Fruit fly (Drosophila melanogaster) whole organism, embryonic: ENCODE results near the gene P58IPK.

ENCODE experiments used
- ATbp ChIP-seq: fragments of 200-800 bp; sonication (Bioruptor generic); optimal IDR thresholded peaks from 2 replicates; lab custom pipeline; 2017; ENCODE audit warnings: missing biosample characterization, mild to moderate bottlenecking, missing genetic modification characterization, missing genetic modification reagents
- CG1024 ChIP-seq: fragments of 200-800 bp; sonication (Bioruptor generic); IDR thresholded peaks from 2 replicates; pipeline ENCODE4 v1.3.6; 2022; ENCODE audit warnings: missing biosample characterization, missing genetic modification characterization
- CG11560 ChIP-seq: fragments of 200-800 bp; sonication (Bioruptor generic); IDR thresholded peaks from 3 replicates; pipeline ENCODE4 v1.3.6; 2022; ENCODE audit warnings: missing biosample characterization, missing genetic modification characterization
- CG12219 ChIP-seq: fragments of 200-800 bp; sonication (Bioruptor generic); optimal IDR thresholded peaks from 3 replicates; lab custom pipeline; 2018; ENCODE audit warnings: missing biosample characterization, mild to moderate bottlenecking, missing genetic modification characterization
- CG12744 ChIP-seq: fragments of 200-800 bp; sonication (Bioruptor generic); optimal IDR thresholded peaks from 2 replicates; lab custom pipeline; 2016; ENCODE audit warnings: missing biosample characterization, missing genetic modification characterization
- CG14014 ChIP-seq: fragments of 200-800 bp; sonication (Bioruptor generic); IDR thresholded peaks from 2 replicates; pipeline ENCODE4 v1.3.6; 2022; ENCODE audit warnings: missing biosample characterization, missing genetic modification characterization
- CG15514 ChIP-seq: fragments of 200-800 bp; sonication (Bioruptor generic); optimal IDR thresholded peaks from 3 replicates; lab custom pipeline; 2017; ENCODE audit warnings: missing biosample characterization, missing genetic modification characterization, mild to moderate bottlenecking, moderate library complexity, missing genetic modification reagents
- CG1832 ChIP-seq: fragments of 200-800 bp; sonication (Bioruptor generic); optimal IDR thresholded peaks from 2 replicates; lab custom pipeline; 2017; ENCODE audit warnings: missing biosample characterization, mild to moderate bottlenecking, missing genetic modification characterization, inconsistent platforms
- CG18619 ChIP-seq: fragments of 200-800 bp; sonication (Bioruptor generic); optimal IDR thresholded peaks from 3 replicates; lab custom pipeline; 2017; ENCODE audit warnings: missing biosample characterization, mild to moderate bottlenecking, missing genetic modification characterization
- CG2120 ChIP-seq: fragments of 200-800 bp; sonication (Bioruptor generic); optimal IDR thresholded peaks from 3 replicates; lab custom pipeline; 2016; ENCODE audit warnings: missing biosample characterization, missing genetic modification characterization
- CG2199 ChIP-seq: fragments of 200-800 bp; sonication (Bioruptor generic); IDR thresholded peaks from 3 replicates; pipeline ENCODE4 v1.3.6; 2022; ENCODE audit warnings: missing biosample characterization, missing genetic modification characterization
- CG32767 ChIP-seq: fragments of 200-800 bp; sonication (Bioruptor generic); IDR thresholded peaks from 2 replicates; pipeline ENCODE4 v1.3.6; 2022; ENCODE audit warnings: missing biosample characterization, missing genetic modification characterization
- CG34224 ChIP-seq: fragments of 200-800 bp; sonication (Bioruptor generic); IDR thresholded peaks from 3 replicates; pipeline ENCODE4 v1.3.6; 2022; ENCODE audit warnings: missing biosample characterization, missing genetic modification characterization; ENCODE audit not compliant: partially characterized antibody
- CG3726 ChIP-seq: fragments of 200-800 bp; sonication (Bioruptor generic); IDR thresholded peaks from 3 replicates; pipeline ENCODE4, ENCODE4 v1.3.6; 2022; ENCODE audit warnings: missing biosample characterization, missing genetic modification characterization
- CG4404 ChIP-seq: fragments of 200-800 bp; sonication (Bioruptor generic); IDR thresholded peaks from 2 replicates; pipeline ENCODE4 v1.3.6; 2022; ENCODE audit warnings: missing biosample characterization, missing genetic modification characterization
- CG4424 ChIP-seq: fragments of 200-800 bp; sonication (Bioruptor generic); optimal IDR thresholded peaks from 3 replicates; lab custom pipeline; 2016; ENCODE audit warnings: missing biosample characterization, missing genetic modification characterization
- CG5180 ChIP-seq: fragments of 200-800 bp; sonication (Bioruptor generic); optimal IDR thresholded peaks from 3 replicates; lab custom pipeline; 2017; ENCODE audit warnings: missing biosample characterization, missing genetic modification characterization, mild to moderate bottlenecking, moderate library complexity, missing genetic modification reagents
- CG7745 ChIP-seq: fragments of 200-800 bp; sonication (Bioruptor generic); optimal IDR thresholded peaks from 2 replicates; lab custom pipeline; 2018; ENCODE audit warnings: missing biosample characterization, mild to moderate bottlenecking, missing genetic modification characterization, moderate library complexity
- CG9215 ChIP-seq: fragments of 200-800 bp; sonication (Bioruptor generic); IDR thresholded peaks from 2 replicates; pipeline ENCODE4 v1.3.6; 2022; ENCODE audit warnings: missing biosample characterization, missing genetic modification characterization
- Ets65A ChIP-seq: fragments of 200-800 bp; sonication (Bioruptor generic); peaks from one replicate; lab custom pipeline; 2016; ENCODE audit warnings: missing biosample characterization, missing genetic modification characterization
- Fer2 ChIP-seq: fragments of 200-800 bp; sonication (Bioruptor generic); optimal IDR thresholded peaks from 2 replicates; lab custom pipeline; 2018; ENCODE audit warnings: missing biosample characterization, mild to moderate bottlenecking, missing genetic modification characterization, moderate library complexity
- H2.0 ChIP-seq: fragments of 200-800 bp; sonication (Bioruptor generic); IDR thresholded peaks from 2 replicates; pipeline ENCODE4 v1.3.6; 2022; ENCODE audit warnings: missing biosample characterization, missing genetic modification characterization
- Hr3 ChIP-seq: fragments of 200-800 bp; sonication (Bioruptor generic); optimal IDR thresholded peaks from 3 replicates; lab custom pipeline; 2016; ENCODE audit warnings: missing biosample characterization, missing genetic modification characterization
- Hr39 ChIP-seq: fragments of >200 bp; optimal IDR thresholded peaks from 2 replicates; lab custom pipeline; 2017
- Jarid2 ChIP-seq: fragments of 200-800 bp; sonication (Bioruptor generic); optimal IDR thresholded peaks from 3 replicates; lab custom pipeline; 2017; ENCODE audit warnings: mild to moderate bottlenecking, missing biosample characterization, missing genetic modification reagents, missing genetic modification characterization
- Mrtf ChIP-seq: fragments of 200-800 bp; sonication (Bioruptor generic); IDR thresholded peaks from 3 replicates; pipeline ENCODE4 v1.3.6; 2022; ENCODE audit warnings: missing biosample characterization, missing genetic modification characterization
- NfI ChIP-seq: fragments of 200-800 bp; sonication (Bioruptor generic); optimal IDR thresholded peaks from 3 replicates; lab custom pipeline; 2018; ENCODE audit warnings: missing biosample characterization, mild to moderate bottlenecking, missing genetic modification characterization, moderate library complexity
- Ptx1 ChIP-seq: fragments of 200-800 bp; sonication (Bioruptor generic); IDR thresholded peaks from 2 replicates; pipeline ENCODE4 v1.3.6; 2022; ENCODE audit warnings: missing biosample characterization, missing genetic modification characterization
- Scr ChIP-seq: fragments of 200-800 bp; sonication (Bioruptor generic); IDR thresholded peaks from 2 replicates; pipeline ENCODE4 v1.3.6; 2022; ENCODE audit warnings: missing biosample characterization, missing genetic modification characterization; ENCODE audit not compliant: partially characterized antibody
- Sry-β ChIP-seq: fragments of 200-800 bp; sonication (Bioruptor generic); optimal IDR thresholded peaks from 2 replicates; lab custom pipeline; 2018; ENCODE audit warnings: missing biosample characterization, mild to moderate bottlenecking, missing genetic modification characterization, moderate library complexity
- Ssrp ChIP-seq: fragments of 200-800 bp; sonication (Bioruptor generic); optimal IDR thresholded peaks from 2 replicates; lab custom pipeline; 2018; ENCODE audit warnings: missing biosample characterization, mild to moderate bottlenecking, missing genetic modification characterization, moderate library complexity
- ap ChIP-seq: fragments of 200-800 bp; sonication (Bioruptor generic); IDR thresholded peaks from 2 replicates; pipeline ENCODE4 v1.3.6; 2022; ENCODE audit warnings: missing biosample characterization, missing genetic modification characterization
- ase ChIP-seq: fragments of 200-800 bp; sonication (Bioruptor generic); IDR thresholded peaks from 3 replicates; pipeline ENCODE4 v1.3.6; 2022; ENCODE audit warnings: missing biosample characterization, missing genetic modification characterization
- bsh ChIP-seq, 2 experiments: fragments of 200-800 bp; sonication (Bioruptor generic); optimal IDR thresholded peaks; 2 replicates each; lab custom pipeline; 2017 to 2018; ENCODE audit warnings: mild to moderate bottlenecking in 2 of 2, missing biosample characterization in 2 of 2, missing genetic modification characterization in 2 of 2, moderate library complexity in 1 of 2
- croc ChIP-seq: fragments of 200-800 bp; sonication (Bioruptor generic); conservative IDR thresholded peaks from 3 replicates; pipeline ENCODE4 v1.3.6; 2022; ENCODE audit warnings: missing biosample characterization, missing genetic modification characterization
- danr ChIP-seq: fragments of 200-800 bp; sonication (Bioruptor generic); IDR thresholded peaks from 2 replicates; pipeline ENCODE4 v1.3.6; 2022; ENCODE audit warnings: missing biosample characterization, missing genetic modification characterization
- emc ChIP-seq: fragments of 200-800 bp; sonication (Bioruptor generic); optimal IDR thresholded peaks from 2 replicates; lab custom pipeline; 2016; ENCODE audit warnings: missing biosample characterization, missing genetic modification characterization
- eve ChIP-seq, 2 experiments: fragments of >200 bp; optimal IDR thresholded peaks; 2 replicates each; lab custom pipeline; 2017; ENCODE audit warnings: missing biosample characterization in 2 of 2, missing genetic modification characterization in 2 of 2
- fd3F ChIP-seq: fragments of 200-800 bp; sonication (Bioruptor generic); optimal IDR thresholded peaks from 2 replicates; lab custom pipeline; 2018; ENCODE audit warnings: missing biosample characterization, mild to moderate bottlenecking, missing genetic modification characterization, moderate library complexity
- knrl ChIP-seq: fragments of 200-800 bp; sonication (Bioruptor generic); IDR thresholded peaks from 3 replicates; pipeline ENCODE4 v1.3.6; 2022; ENCODE audit warnings: missing biosample characterization, missing genetic modification characterization; ENCODE audit not compliant: partially characterized antibody
- pan ChIP-seq, 4 experiments: fragments of >200 bp in 3 of 4; fragments of 200-800 bp in 1 of 4; sonication (Bioruptor generic) in 1 of 4; optimal IDR thresholded peaks in 3 of 4; IDR thresholded peaks in 1 of 4; 2 replicates each; pipeline versions ENCODE4 v1.3.6 to Lab custom; 2017 to 2022; ENCODE audit warnings: missing biosample characterization in 2 of 4, missing genetic modification characterization in 2 of 4, mixed read lengths in 1 of 4
- slbo ChIP-seq: fragments of 200-800 bp; sonication (Bioruptor generic); IDR thresholded peaks from 2 replicates; pipeline ENCODE4 v1.3.6; 2022; ENCODE audit warnings: missing biosample characterization, missing genetic modification characterization
- stwl ChIP-seq: fragments of 200-800 bp; sonication (Bioruptor generic); optimal IDR thresholded peaks from 3 replicates; lab custom pipeline; 2018; ENCODE audit warnings: missing biosample characterization, mild to moderate bottlenecking, missing genetic modification characterization, moderate library complexity
- sug ChIP-seq: fragments of 200-800 bp; optimal IDR thresholded peaks from 2 replicates; lab custom pipeline; 2019; ENCODE audit warnings: missing biosample characterization, mild to moderate bottlenecking, missing genetic modification characterization, moderate library complexity
- tin ChIP-seq: fragments of 200-800 bp; sonication (Bioruptor generic); optimal IDR thresholded peaks from 3 replicates; lab custom pipeline; 2016; ENCODE audit warnings: missing biosample characterization, missing genetic modification characterization
- tup ChIP-seq: fragments of 200-800 bp; sonication (Bioruptor generic); optimal IDR thresholded peaks from 2 replicates; lab custom pipeline; 2016; ENCODE audit warnings: missing biosample characterization, mild to moderate bottlenecking, missing genetic modification characterization, moderate library complexity
- vnd ChIP-seq: fragments of 200-800 bp; sonication (Bioruptor generic); IDR thresholded peaks from 3 replicates; pipeline ENCODE4 v1.3.6; 2022; ENCODE audit warnings: missing biosample characterization, missing genetic modification characterization; ENCODE audit not compliant: partially characterized antibody
- yki ChIP-seq: fragments of >200 bp; optimal IDR thresholded peaks from 3 replicates; lab custom pipeline; 2018
- zfh1 ChIP-seq: fragments of 200-800 bp; sonication (Bioruptor generic); IDR thresholded peaks from 3 replicates; pipeline ENCODE4 v1.3.6; 2022; ENCODE audit warnings: missing biosample characterization, missing genetic modification characterization

P58IPK gene

DNA sequence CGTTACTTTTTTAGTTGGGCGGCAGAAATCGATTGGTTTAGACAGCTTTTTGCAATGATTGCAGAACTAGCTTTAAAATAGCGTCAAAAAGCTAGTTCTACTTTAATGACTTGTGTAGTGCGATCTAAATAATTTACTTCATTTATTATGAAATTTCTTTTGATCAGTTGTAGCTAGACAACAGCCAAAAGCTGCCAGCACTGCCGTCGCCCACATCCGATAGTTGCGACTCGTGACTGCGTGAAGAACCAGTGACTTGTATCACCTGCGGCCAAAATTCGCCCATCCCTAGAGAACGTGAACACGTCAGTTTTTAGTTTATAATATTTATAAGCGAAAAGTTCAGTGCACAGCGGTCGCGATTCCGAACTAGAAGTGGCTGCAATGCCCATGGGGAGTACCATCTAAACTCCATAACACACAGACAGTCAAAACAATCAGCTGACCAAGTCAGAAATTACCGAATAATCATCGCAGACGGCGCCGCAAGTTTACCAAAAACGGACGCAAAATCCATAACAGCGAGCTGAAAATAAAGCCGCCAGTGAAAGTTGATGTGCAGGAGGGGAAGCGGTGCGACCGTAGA lies at the start of gene P58IPK (continued):
- TF ChIP-seq zfh1 (GFP tag; lab: Robert Waterston, UW) (peak; percentile 75; the same call in 2 of the 3 replicates), pan (optimal IDR thresholded peaks at IDR 0.05; lab: Kevin White, UChicago) (no peak), pan (GFP tag; optimal IDR thresholded peaks at IDR 0.05 in 1 of 2, IDR thresholded peaks at IDR 0.05 in 1 of 2) (peak in 1 of 2 experiments; percentile 44), CG14014 (GFP tag; lab: Robert Waterston, UW) (peak; percentile 56), CG2120 (GFP tag; lab: Kevin White, UChicago) (peak; percentile 87), Ptx1 (GFP tag; lab: Robert Waterston, UW) (peak; percentile 52), emc (GFP tag; lab: Kevin White, UChicago) (no peak), CG12744 (GFP tag; lab: Kevin White, UChicago) (peak; percentile 72), CG4404 (GFP tag; lab: Robert Waterston, UW) (peak; percentile 50; the same call in 1 of the 2 replicates), sug (tag; lab: Kevin White, UChicago) (peak; percentile 71), CG18619 (GFP tag; lab: Kevin White, UChicago) (peak; percentile 31), knrl (GFP tag; lab: Robert Waterston, UW) (peak; percentile 96), danr (GFP tag; lab: Robert Waterston, UW) (no peak), Jarid2 (GFP tag; lab: Kevin White, UChicago) (peak; percentile 40), H2.0 (GFP tag; lab: Robert Waterston, UW) (peak; percentile 59), CG3726 (GFP tag; lab: Robert Waterston, UW) (peak; percentile 59; the same call in 1 of the 3 replicates), CG9215 (GFP tag; lab: Robert Waterston, UW) (peak; percentile 65), Ets65A (GFP tag; lab: Kevin White, UChicago) (peak; percentile 98), stwl (tag; lab: Kevin White, UChicago) (peak; percentile 55), Hr39 (lab: Kevin White, UChicago) (no peak), vnd (GFP tag; lab: Robert Waterston, UW) (peak; percentile 90), CG7745 (tag; lab: Kevin White, UChicago) (no peak), NfI (GFP tag; lab: Kevin White, UChicago) (peak; percentile 65), CG34224 (GFP tag; lab: Robert Waterston, UW) (peak; percentile 92), Ssrp (tag; lab: Kevin White, UChicago) (peak; percentile 38), yki (lab: Kevin White, UChicago) (no peak), Sry-β (GFP tag; lab: Kevin White, UChicago) (peak; percentile 98), ap (GFP tag; lab: Robert Waterston, UW) (0 out of 2 replicates have a peak, but pooled peaks have one; percentile 9), CG5180 (GFP tag; lab: Kevin White, UChicago) (no peak), CG1024 (no peak), ase (0 out of 3 replicates have a peak, but pooled peaks have one; percentile 11), Scr (peak; percentile 92), tin (GFP tag; lab: Kevin White, UChicago) (peak; percentile 69), fd3F (GFP tag; lab: Kevin White, UChicago) (no peak), CG2199 (GFP tag; lab: Robert Waterston, UW) (0 out of 3 replicates have a peak, but pooled peaks have one; percentile 45), CG32767 (no peak), CG1832 (GFP tag; lab: Kevin White, UChicago) (no peak), CG4424 (peak; percentile 51), croc (peak; percentile 16; the same call in 1 of the 3 replicates), Fer2 (tag; lab: Kevin White, UChicago) (no peak), Mrtf (GFP tag; lab: Robert Waterston, UW) (peak; percentile 57; the same call in 1 of the 3 replicates), Hr3 (GFP tag; lab: Kevin White, UChicago) (peak; percentile 46), eve (GFP tag; optimal IDR thresholded peaks at IDR 0.05; lab: Kevin White, UChicago) (no peak), tup (GFP tag; lab: Kevin White, UChicago) (no peak), CG12219 (no peak), slbo (peak; percentile 91), CG15514 (GFP tag; lab: Kevin White, UChicago) (peak; percentile 98), ATbp (GFP tag; lab: Kevin White, UChicago) (no peak), bsh (GFP tag; optimal IDR thresholded peaks at IDR 0.05; lab: Kevin White, UChicago) (peak in 1 of 2 experiments; percentile 45), CG11560 (tag; lab: Robert Waterston, UW) (peak; percentile 8; the same call in 1 of the 3 replicates)
